Fruit fly (Drosophila melanogaster) whole organism: Measurements from ENCODE around the gene S-Lap1.

Source experiments
- CG8478 ChIP-seq: fragments of >200 bp; optimal IDR thresholded peaks from 2 replicates; lab custom pipeline; 2018; ENCODE audit warnings: inconsistent platforms
- Dll ChIP-seq: fragments of >200 bp; optimal IDR thresholded peaks from 2 replicates; lab custom pipeline; 2017
- EcR ChIP-seq, 2 experiments: fragments of >200 bp; optimal IDR thresholded peaks; 2 replicates each; lab custom pipeline; 2017; ENCODE audit warnings: missing biosample characterization in 2 of 2, missing genetic modification characterization in 2 of 2, missing genetic modification reagents in 2 of 2
- pan ChIP-seq: fragments of >200 bp; optimal IDR thresholded peaks from 2 replicates; lab custom pipeline; 2017
- psq ChIP-seq: fragments of >200 bp; optimal IDR thresholded peaks from 2 replicates; lab custom pipeline; 2017

DNA sequence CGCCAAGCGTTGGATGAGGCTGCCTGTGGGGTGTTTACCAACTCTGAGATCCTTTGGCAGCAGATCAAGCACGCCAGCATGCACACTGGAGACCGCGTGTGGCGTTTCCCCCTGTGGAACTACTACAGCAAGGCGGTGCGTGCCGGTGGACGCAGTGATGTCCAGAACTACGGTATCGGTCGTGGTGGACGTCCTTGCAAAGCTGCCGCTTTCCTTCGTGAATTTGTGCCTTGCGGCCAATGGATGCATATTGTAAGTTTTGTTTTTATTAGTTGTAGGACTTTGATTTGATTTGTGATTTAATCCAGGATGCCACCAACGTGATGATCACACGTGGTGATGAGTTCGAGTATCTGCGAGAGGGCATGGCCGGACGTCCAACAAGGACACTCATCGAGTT, 4.4 kb downstream of the S-Lap1 start:
- TF ChIP-seq CG8478 (lab: Kevin White, UChicago), result no peak
- no peak for TF ChIP-seq psq
- TF ChIP-seq EcR (GFP tag; optimal IDR thresholded peaks at IDR 0.05; lab: Kevin White, UChicago), result no peak
- TF ChIP-seq Dll (lab: Kevin White, UChicago), result no peak
- TF ChIP-seq pan (lab: Kevin White, UChicago), result no peak
